Fruit fly (Drosophila melanogaster): ENCODE measurements around the gene tadr.
A peak's percentile ranks its signal among the peaks of the same experiment; 100 is the strongest.

tadr gene

DNA sequence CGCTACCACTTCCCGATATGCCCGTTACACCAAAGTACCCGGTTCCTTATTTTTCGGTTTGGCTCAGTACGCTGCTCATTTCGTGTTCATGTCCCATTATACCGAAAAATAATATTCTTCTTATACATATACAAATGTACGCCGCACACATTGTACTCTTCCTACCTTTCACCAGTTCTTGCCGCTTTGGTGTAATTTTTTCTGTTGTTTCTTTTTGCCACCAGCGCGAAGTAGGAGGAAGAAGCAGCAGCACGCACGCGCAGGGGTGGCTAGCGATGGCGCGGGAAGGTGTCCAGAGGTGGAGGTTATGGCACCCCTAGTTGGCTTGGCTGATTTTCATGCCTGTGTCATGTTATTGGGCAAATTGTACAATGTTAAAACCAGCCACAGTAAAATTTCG, 41.9 kb upstream of the tadr start:
- TF ChIP-seq abd-A (tag; optimal IDR thresholded peaks at IDR 0.05), result peak; percentile 66
- TF ChIP-seq CG17385 (GFP tag; optimal IDR thresholded peaks at IDR 0.05), result peak; percentile 77
- no peak for TF ChIP-seq eve (GFP tag; optimal IDR thresholded peaks at IDR 0.05)
- peak; percentile 48 for TF ChIP-seq CG13894 (tag; optimal IDR thresholded peaks at IDR 0.05)
- no peak for TF ChIP-seq sd (tag; optimal IDR thresholded peaks at IDR 0.05)
- no peak for TF ChIP-seq sim (GFP tag; IDR thresholded peaks at IDR 0.05)
- no peak for TF ChIP-seq so (GFP tag; IDR thresholded peaks at IDR 0.05)
- peak; percentile 44; the same call in 1 of the 2 replicates for TF ChIP-seq crol (GFP tag; IDR thresholded peaks at IDR 0.05)
- TF ChIP-seq nerfin-1 (tag; optimal IDR thresholded peaks at IDR 0.05), result peak; percentile 22
- peak; percentile 52 for TF ChIP-seq Med (GFP tag)
- TF ChIP-seq CG4404 (GFP tag; IDR thresholded peaks at IDR 0.05), result 0 out of 2 replicates have a peak, but pooled peaks have one; percentile 6
- TF ChIP-seq pros (GFP tag; optimal IDR thresholded peaks at IDR 0.05), result peak; percentile 87
- peak; percentile 96 for TF ChIP-seq D19A (tag; optimal IDR thresholded peaks at IDR 0.05)
- no peak for TF ChIP-seq Xbp1 (GFP tag; optimal IDR thresholded peaks at IDR 0.05)
- TF ChIP-seq CG18599 (GFP tag; optimal IDR thresholded peaks at IDR 0.05), result peak; percentile 22
- TF ChIP-seq CG32767 (GFP tag; IDR thresholded peaks at IDR 0.05), result 0 out of 2 replicates have a peak, but pooled peaks have one; percentile 14
- TF ChIP-seq bbx (GFP tag; IDR thresholded peaks at IDR 0.05; ENCODE audit: partially characterized antibody), result 0 out of 2 replicates have a peak, but pooled peaks have one; percentile 18
- TF ChIP-seq seq (GFP tag; IDR thresholded peaks at IDR 0.05), result peak; percentile 19; the same call in 1 of the 2 replicates
- peak; percentile 88 for TF ChIP-seq ewg (GFP tag; optimal IDR thresholded peaks at IDR 0.05)

DNA sequence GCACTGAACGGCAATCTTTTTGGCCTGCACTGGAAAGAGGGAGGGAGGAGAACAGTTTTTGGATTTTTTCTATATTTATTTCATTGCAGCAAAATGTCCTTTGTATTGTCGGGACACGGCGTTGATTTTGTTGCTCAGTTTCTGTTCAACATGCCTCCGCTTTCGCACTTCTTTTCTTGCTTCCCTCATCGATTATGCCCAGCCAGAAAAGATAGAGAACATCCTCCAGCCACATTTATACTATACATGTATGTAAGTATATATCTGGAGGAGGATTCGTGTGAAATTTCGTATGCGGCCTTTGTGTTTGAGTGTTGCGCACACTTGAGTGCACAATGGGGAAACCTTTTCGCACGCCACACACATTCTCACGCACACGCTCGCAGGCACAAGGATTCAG, 40.8 kb upstream of the tadr start:
- TF ChIP-seq en (GFP tag; optimal IDR thresholded peaks at IDR 0.05) (no peak), CG43689 (GFP tag; IDR thresholded peaks at IDR 0.05) (no peak), CG17829 (tag; optimal IDR thresholded peaks at IDR 0.05) (no peak), sd (tag; optimal IDR thresholded peaks at IDR 0.05) (no peak), croc (GFP tag; conservative IDR thresholded peaks at IDR 0.05) (no peak), pros (GFP tag; optimal IDR thresholded peaks at IDR 0.05) (peak; percentile 77), HHEX (GFP tag; optimal IDR thresholded peaks at IDR 0.05) (no peak), caup (GFP tag; optimal IDR thresholded peaks at IDR 0.05; ENCODE audit: severe bottlenecking) (no peak), ind (GFP tag; optimal IDR thresholded peaks at IDR 0.05) (no peak), twi (tag; optimal IDR thresholded peaks at IDR 0.05) (peak; percentile 89), CG17802 (tag; optimal IDR thresholded peaks at IDR 0.05) (no peak), CG16815 (GFP tag; optimal IDR thresholded peaks at IDR 0.05) (no peak), fd102C (GFP tag; optimal IDR thresholded peaks at IDR 0.05) (no peak), CG14860 (GFP tag; IDR thresholded peaks at IDR 0.05; ENCODE audit: partially characterized antibody) (no peak), Dek (tag; optimal IDR thresholded peaks at IDR 0.05) (no peak), D19A (tag; optimal IDR thresholded peaks at IDR 0.05) (peak; percentile 24), Doc2 (GFP tag; IDR thresholded peaks at IDR 0.05) (no peak)

DNA sequence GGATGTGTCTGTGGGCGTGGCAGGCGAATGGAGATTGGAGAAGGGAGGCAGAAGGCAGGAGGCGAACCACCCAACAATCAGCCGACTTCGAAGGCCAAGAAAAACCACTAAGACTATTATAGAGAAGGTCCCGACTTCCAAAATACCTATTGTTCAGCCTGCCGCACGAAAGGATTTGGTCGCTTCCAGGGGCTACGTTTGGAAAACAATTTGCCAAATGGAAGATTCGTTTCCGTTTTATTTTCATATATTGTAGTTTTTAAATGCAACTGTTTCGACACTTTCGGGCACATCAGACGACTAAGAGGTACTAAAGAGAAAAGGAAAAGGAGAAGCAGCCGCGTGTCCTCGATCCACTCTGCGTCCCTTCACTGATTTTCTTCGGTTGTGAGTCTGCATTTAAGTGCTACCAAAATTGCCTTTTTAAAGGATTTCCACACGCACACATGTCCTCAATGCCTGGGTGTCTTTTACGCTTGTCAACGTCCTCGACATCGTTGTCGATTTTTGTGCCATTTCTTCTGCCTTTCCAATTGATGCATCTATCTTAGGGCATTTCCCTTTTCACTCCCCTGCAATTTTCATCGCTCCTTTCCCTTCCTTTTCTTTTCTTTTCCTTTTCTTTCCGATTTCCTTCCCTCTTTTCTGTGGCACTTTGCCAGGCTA, 39.4 kb upstream of the tadr start:
- no peak for TF ChIP-seq CG10431 (GFP tag; optimal IDR thresholded peaks at IDR 0.05)
- no peak for TF ChIP-seq fd96Cb (tag; optimal IDR thresholded peaks at IDR 0.05)
- peak; percentile 21 for TF ChIP-seq dmrt99B (tag; optimal IDR thresholded peaks at IDR 0.05)
- peak; percentile 20 for TF ChIP-seq fd102C (GFP tag; optimal IDR thresholded peaks at IDR 0.05)
- TF ChIP-seq bsh (GFP tag; optimal IDR thresholded peaks at IDR 0.05), result peak in 1 of 2 experiments; percentile 37
- TF ChIP-seq CG6689 (GFP tag; IDR thresholded peaks at IDR 0.05), result peak; percentile 51
- TF ChIP-seq Ptx1 (GFP tag; IDR thresholded peaks at IDR 0.05), result 0 out of 2 replicates have a peak, but pooled peaks have one; percentile 23
- TF ChIP-seq grau (tag; optimal IDR thresholded peaks at IDR 0.05), result peak; percentile 1
- TF ChIP-seq row (GFP tag; IDR thresholded peaks at IDR 0.05), result peak; percentile 53; the same call in 2 of the 3 replicates
- 0 out of 3 replicates have a peak, but pooled peaks have one; percentile 33 for TF ChIP-seq zfh1 (GFP tag; IDR thresholded peaks at IDR 0.05)
- peak; percentile 20 for TF ChIP-seq CG2712 (tag; optimal IDR thresholded peaks at IDR 0.05)
- TF ChIP-seq peb (GFP tag; IDR thresholded peaks at IDR 0.05), result no peak
- TF ChIP-seq CG16815 (GFP tag; optimal IDR thresholded peaks at IDR 0.05), result peak; percentile 25
- peak; percentile 88 for TF ChIP-seq Med (GFP tag)
- peak in 1 of 2 experiments; percentile 39 for TF ChIP-seq chif (GFP tag; optimal IDR thresholded peaks at IDR 0.05)
- peak; percentile 1 for TF ChIP-seq D19A (tag; optimal IDR thresholded peaks at IDR 0.05)
- TF ChIP-seq Aef1 (GFP tag; IDR thresholded peaks at IDR 0.05), result no peak
- TF ChIP-seq Hr39 (optimal IDR thresholded peaks at IDR 0.05), result peak; percentile 7

Measured in whole organism, embryonic.